In the genomic region with DNA sequence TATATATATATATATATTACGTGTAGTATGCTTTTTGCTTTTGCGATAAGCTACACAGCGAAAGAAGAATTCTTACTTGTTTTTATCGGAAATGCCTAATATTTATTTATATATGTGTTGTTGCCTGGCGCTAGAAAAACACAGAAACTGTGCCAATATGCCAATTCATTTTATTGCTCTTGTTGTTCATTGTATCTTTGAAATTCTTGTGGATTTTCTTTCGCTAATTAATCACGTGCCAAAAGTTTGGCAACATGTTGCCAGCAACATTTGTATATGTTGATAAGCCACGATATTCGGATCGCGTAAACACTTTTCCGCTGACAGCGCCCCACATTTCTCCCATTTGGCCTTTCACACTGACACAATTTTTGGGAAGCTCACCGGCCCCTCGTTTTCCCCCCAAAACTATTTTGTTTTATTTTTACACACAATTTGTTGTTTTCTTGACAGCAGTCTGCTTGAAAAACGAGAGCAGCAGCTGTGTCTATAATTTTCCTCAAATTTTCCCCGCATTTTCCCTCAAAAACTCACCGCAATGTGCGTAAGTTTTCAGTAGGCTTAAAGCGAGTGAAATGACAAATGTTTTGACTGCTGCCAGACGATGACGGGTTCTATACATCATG, we compare ENCODE assay signal across 3 fruit fly cellular contexts.
TF ChIP-seq lines count a peak whose summit lies in the region.

No protein-coding gene starts in this region.

- TF ChIP-seq CTCF in whole organism, embryonic (GFP tag; optimal IDR thresholded peaks at IDR 0.05; lab: Kevin White, UChicago), result no peak

TF ChIP-seq in whole organism, adult, 20 proteins besides CTCF, POLR2A, EP300 and RAD21:
- no peak for TF ChIP-seq CG1620 (GFP tag; optimal IDR thresholded peaks at IDR 0.05; lab: Kevin White, UChicago)
- TF ChIP-seq CG11617 (GFP tag; optimal IDR thresholded peaks at IDR 0.05; lab: Kevin White, UChicago), result peak; percentile 16
- TF ChIP-seq pad (GFP tag; optimal IDR thresholded peaks at IDR 0.05; lab: Kevin White, UChicago), result no peak
- TF ChIP-seq CG33017 (tag; optimal IDR thresholded peaks at IDR 0.05; lab: Kevin White, UChicago), result no peak
- TF ChIP-seq Clk (GFP tag; optimal IDR thresholded peaks at IDR 0.05; lab: Kevin White, UChicago), result no peak
- peak; percentile 67 for TF ChIP-seq kay (GFP tag; lab: Kevin White, UChicago; ENCODE audit: borderline replicate concordance)
- TF ChIP-seq CG7045 (GFP tag; optimal IDR thresholded peaks at IDR 0.05; lab: Kevin White, UChicago), result no peak
- TF ChIP-seq CG7101 (tag; optimal IDR thresholded peaks at IDR 0.05; lab: Kevin White, UChicago), result peak; percentile 31

TF ChIP-seq in whole organism, embryonic, 481 proteins besides CTCF, POLR2A, EP300 and RAD21:
- TF ChIP-seq trh (GFP tag; optimal IDR thresholded peaks at IDR 0.05; lab: Kevin White, UChicago) (no peak), sug (tag; optimal IDR thresholded peaks at IDR 0.05; lab: Kevin White, UChicago) (no peak), CG11504 (tag; optimal IDR thresholded peaks at IDR 0.05; lab: Kevin White, UChicago) (peak; percentile 99), Hr51 (GFP tag; optimal IDR thresholded peaks at IDR 0.05; lab: Kevin White, UChicago) (peak in 1 of 2 experiments; percentile 8), CG12769 (tag; optimal IDR thresholded peaks at IDR 0.05; lab: Kevin White, UChicago) (peak; percentile 90), CG2120 (GFP tag; optimal IDR thresholded peaks at IDR 0.05; lab: Kevin White, UChicago) (peak; percentile 21), sd (tag; optimal IDR thresholded peaks at IDR 0.05; lab: Kevin White, UChicago) (peak; percentile 51), CG15269 (tag; optimal IDR thresholded peaks at IDR 0.05; lab: Kevin White, UChicago) (peak; percentile 4), row (GFP tag; IDR thresholded peaks at IDR 0.05; lab: Robert Waterston, UW) (peak; percentile 40; the same call in 2 of the 3 replicates), CG2199 (GFP tag; IDR thresholded peaks at IDR 0.05; lab: Robert Waterston, UW) (peak; percentile 61; the same call in 1 of the 3 replicates), Hr78 (GFP tag; optimal IDR thresholded peaks at IDR 0.05; lab: Kevin White, UChicago) (peak in 1 of 2 experiments; percentile 75), repo (GFP tag; optimal IDR thresholded peaks at IDR 0.05; lab: Kevin White, UChicago) (no peak), Bdp1 (GFP tag; optimal IDR thresholded peaks at IDR 0.05; lab: Kevin White, UChicago) (no peak), CG7786 (GFP tag; optimal IDR thresholded peaks at IDR 0.05; lab: Kevin White, UChicago) (no peak), unpg (GFP tag; optimal IDR thresholded peaks at IDR 0.05; lab: Kevin White, UChicago) (peak; percentile 2), exex (tag; optimal IDR thresholded peaks at IDR 0.05; lab: Kevin White, UChicago) (peak; percentile 36), Hmr (GFP tag; optimal IDR thresholded peaks at IDR 0.05; lab: Kevin White, UChicago) (peak; percentile 6), NfI (GFP tag; optimal IDR thresholded peaks at IDR 0.05; lab: Kevin White, UChicago) (peak; percentile 7), crol (GFP tag; IDR thresholded peaks at IDR 0.05; lab: Robert Waterston, UW) (peak; percentile 77), Med (GFP tag; lab: Kevin White, UChicago) (peak; percentile 22), Dek (tag; optimal IDR thresholded peaks at IDR 0.05; lab: Kevin White, UChicago) (peak; percentile 10), nau (GFP tag; optimal IDR thresholded peaks at IDR 0.05; lab: Kevin White, UChicago) (peak; percentile 98), PHDP (tag; optimal IDR thresholded peaks at IDR 0.05; lab: Kevin White, UChicago) (peak; percentile 15), CG18599 (GFP tag; optimal IDR thresholded peaks at IDR 0.05; lab: Kevin White, UChicago) (peak; percentile 8), dm (GFP tag; optimal IDR thresholded peaks at IDR 0.05; lab: Kevin White, UChicago) (no peak), gem (tag; optimal IDR thresholded peaks at IDR 0.05; lab: Kevin White, UChicago) (peak; percentile 27), Pdp1 (GFP tag; optimal IDR thresholded peaks at IDR 0.05; lab: Kevin White, UChicago) (peak in 1 of 2 experiments; percentile 21), HHEX (GFP tag; optimal IDR thresholded peaks at IDR 0.05; lab: Kevin White, UChicago) (no peak), Atf6 (GFP tag; IDR thresholded peaks at IDR 0.05; lab: Robert Waterston, UW) (no peak), Antp (GFP tag; optimal IDR thresholded peaks at IDR 0.05; lab: Kevin White, UChicago) (no peak), emc (GFP tag; optimal IDR thresholded peaks at IDR 0.05; lab: Kevin White, UChicago) (no peak), CG10543 (GFP tag; optimal IDR thresholded peaks at IDR 0.05; lab: Kevin White, UChicago) (peak; percentile 34), tio (GFP tag; optimal IDR thresholded peaks at IDR 0.05; lab: Kevin White, UChicago) (no peak), Scr (GFP tag; IDR thresholded peaks at IDR 0.05; lab: Robert Waterston, UW; ENCODE audit: partially characterized antibody) (no peak), Xrp1 (GFP tag; IDR thresholded peaks at IDR 0.05; lab: Robert Waterston, UW) (no peak), cwo (GFP tag; optimal IDR thresholded peaks at IDR 0.05; lab: Kevin White, UChicago) (peak; percentile 90)
TF ChIP-seq in whole organism, embryonic: peak in this region for 23.

TF ChIP-seq in whole organism, pupa, 21 proteins besides CTCF, POLR2A, EP300 and RAD21:
- TF ChIP-seq CG32121 (GFP tag; IDR thresholded peaks at IDR 0.05; lab: Robert Waterston, UW) (peak; percentile 20; the same call in 1 of the 2 replicates), CG14655 (GFP tag; optimal IDR thresholded peaks at IDR 0.05; lab: Kevin White, UChicago) (no peak)
